Worm (Caenorhabditis elegans) whole organism, mixed stage, embryonic: ENCODE data around the gene vang-1.
A peak's percentile ranks its signal among the peaks of the same experiment; 100 is the strongest.

ENCODE experiments used
- blmp-1 ChIP-seq: fragments of 150-350 bp; optimal IDR thresholded peaks from 2 replicates; lab custom pipeline; 2014; ENCODE audit warnings: missing biosample characterization, missing genetic modification characterization
- elt-3 ChIP-seq: fragments of 150-350 bp; optimal IDR thresholded peaks from 2 replicates; lab custom pipeline; 2014; ENCODE audit warnings: missing biosample characterization, missing genetic modification characterization
- ham-2 ChIP-seq: fragments of 200-800 bp; sonication (Bioruptor generic); optimal IDR thresholded peaks from 2 replicates; lab custom pipeline; 2018; ENCODE audit warnings: mild to moderate bottlenecking, missing genetic modification characterization, missing compliant biosample characterization
- lin-13 ChIP-seq: fragments of 150-350 bp; optimal IDR thresholded peaks from 2 replicates; lab custom pipeline; 2014; ENCODE audit warnings: missing biosample characterization, missing genetic modification characterization
- lsy-2 ChIP-seq: fragments of 150-350 bp; optimal IDR thresholded peaks from 2 replicates; lab custom pipeline; 2014; ENCODE audit warnings: missing biosample characterization, missing genetic modification characterization
- nhr-12 ChIP-seq: fragments of 150-350 bp; optimal IDR thresholded peaks from 2 replicates; lab custom pipeline; 2014; ENCODE audit warnings: missing biosample characterization, missing genetic modification characterization
- pha-4 ChIP-seq: fragments of 150-350 bp; optimal IDR thresholded peaks from 2 replicates; lab custom pipeline; 2018; ENCODE audit warnings: missing biosample characterization, missing genetic modification reagents, missing genetic modification characterization
- sem-2 ChIP-seq: fragments of 200-800 bp; sonication (Bioruptor generic); optimal IDR thresholded peaks from 2 replicates; lab custom pipeline; 2018; ENCODE audit warnings: mild to moderate bottlenecking, missing genetic modification characterization, missing compliant biosample characterization
- sptf-1 ChIP-seq: sonication (generic microtip); optimal IDR thresholded peaks from 2 replicates; lab custom pipeline; 2017; ENCODE audit warnings: mild to moderate bottlenecking, missing genetic modification characterization, moderate library complexity, missing compliant biosample characterization
- unc-62 ChIP-seq: fragments of 150-350 bp; optimal IDR thresholded peaks from 2 replicates; lab custom pipeline; 2014; ENCODE audit warnings: missing biosample characterization, missing genetic modification reagents, missing genetic modification characterization

ce11 chrX:2900897-2901496 lies 15.3 kb downstream of the vang-1 start:
- TF ChIP-seq unc-62 (GFP tag; lab: Kevin White, UChicago) (no peak), sptf-1 (tag; lab: Kevin White, UChicago) (peak; percentile 48), lin-13 (tag; lab: Kevin White, UChicago) (no peak), nhr-12 (tag; lab: Kevin White, UChicago) (no peak), lsy-2 (tag; lab: Kevin White, UChicago) (no peak), pha-4 (tag; lab: Kevin White, UChicago) (peak; percentile 52), blmp-1 (tag; lab: Kevin White, UChicago) (no peak), elt-3 (tag; lab: Kevin White, UChicago) (no peak), ham-2 (peak; percentile 80), sem-2 (no peak)
